Worm (Caenorhabditis elegans): ENCODE measurements around the gene srlf-2.

DNA sequence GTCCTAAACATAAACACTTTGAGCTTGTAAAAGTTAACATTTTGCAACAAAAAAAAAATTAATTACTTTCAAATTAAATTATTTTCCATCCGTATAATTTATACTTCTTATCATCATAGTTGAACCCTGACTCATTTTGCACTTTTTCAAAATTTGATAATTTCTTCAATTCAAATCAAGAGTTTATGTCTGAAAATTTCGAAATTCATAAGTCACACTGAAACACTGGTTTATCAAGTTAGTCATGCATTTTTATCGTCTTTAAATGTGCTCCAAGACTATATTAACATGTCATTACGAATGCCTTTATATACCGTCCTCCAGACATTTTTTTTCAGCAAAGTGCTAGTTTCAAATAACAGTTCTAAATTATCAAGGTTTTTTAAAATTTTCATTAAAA lies 49.6 kb downstream of the srlf-2 start:
- TF ChIP-seq nhr-84 (tag; optimal IDR thresholded peaks at IDR 0.05): no peak
- TF ChIP-seq ces-1 (GFP tag; optimal IDR thresholded peaks at IDR 0.05): no peak

Measured in whole organism, L1 larva.